Fruit fly (Drosophila melanogaster) whole organism, adult: Measurements from ENCODE around the gene CG31140.

Experiments used
- CG11617 ChIP-seq: fragments of 200-800 bp; sonication (Bioruptor generic); optimal IDR thresholded peaks from 2 replicates; lab custom pipeline; 2017; ENCODE audit warnings: mild to moderate bottlenecking, missing biosample characterization, missing genetic modification reagents, missing genetic modification characterization
- CG12768 ChIP-seq: fragments of 200-800 bp; sonication (Bioruptor generic); optimal IDR thresholded peaks from 2 replicates; lab custom pipeline; 2017; ENCODE audit warnings: missing biosample characterization, missing genetic modification characterization, mild to moderate bottlenecking, moderate library complexity, missing genetic modification reagents
- CG14711 ChIP-seq: fragments of 200-800 bp; sonication (Bioruptor generic); optimal IDR thresholded peaks from 2 replicates; lab custom pipeline; 2018; ENCODE audit warnings: missing biosample characterization, mild to moderate bottlenecking, missing genetic modification characterization, moderate library complexity
- CG1620 ChIP-seq: fragments of 200-800 bp; sonication (Bioruptor generic); optimal IDR thresholded peaks from 2 replicates; lab custom pipeline; 2016; ENCODE audit warnings: missing biosample characterization, missing genetic modification characterization
- CG33017 ChIP-seq: fragments of 200-800 bp; sonication (Bioruptor generic); optimal IDR thresholded peaks from 2 replicates; lab custom pipeline; 2018; ENCODE audit warnings: missing biosample characterization, mild to moderate bottlenecking, missing genetic modification characterization, moderate library complexity
- CG5204 ChIP-seq: fragments of 200-800 bp; sonication (Bioruptor generic); optimal IDR thresholded peaks from 2 replicates; lab custom pipeline; 2016; ENCODE audit warnings: missing biosample characterization, missing genetic modification characterization
- CG7045 ChIP-seq: fragments of 200-800 bp; sonication (Bioruptor generic); optimal IDR thresholded peaks from 2 replicates; lab custom pipeline; 2017; ENCODE audit warnings: missing biosample characterization, mild to moderate bottlenecking, missing genetic modification characterization
- Clk ChIP-seq: fragments of 200-800 bp; sonication (Bioruptor generic); optimal IDR thresholded peaks from 2 replicates; lab custom pipeline; 2017; ENCODE audit warnings: missing biosample characterization, missing genetic modification characterization
- Crg-1 ChIP-seq: fragments of 200-800 bp; sonication (Bioruptor generic); optimal IDR thresholded peaks from 2 replicates; lab custom pipeline; 2016; ENCODE audit warnings: missing biosample characterization, missing genetic modification characterization
- Hr96 ChIP-seq: fragments of 200-800 bp; sonication (Bioruptor generic); optimal IDR thresholded peaks from 2 replicates; lab custom pipeline; 2016; ENCODE audit warnings: missing biosample characterization, missing genetic modification characterization
- Mnt ChIP-seq: fragments of 200-800 bp; sonication (Bioruptor generic); optimal IDR thresholded peaks from 2 replicates; lab custom pipeline; 2016; ENCODE audit warnings: missing biosample characterization, mild to moderate bottlenecking, missing genetic modification characterization
- bab1 ChIP-seq: fragments of 200-800 bp; sonication (Bioruptor generic); optimal IDR thresholded peaks from 3 replicates; lab custom pipeline; 2019; ENCODE audit warnings: missing biosample characterization, mild to moderate bottlenecking, missing genetic modification characterization, moderate library complexity
- cic ChIP-seq: fragments of 200-800 bp; sonication (Bioruptor generic); optimal IDR thresholded peaks from 2 replicates; lab custom pipeline; 2017; ENCODE audit warnings: missing biosample characterization, mild to moderate bottlenecking, missing genetic modification characterization, moderate library complexity
- cnc ChIP-seq, 2 experiments: fragments of >200 bp; optimal IDR thresholded peaks; 2 replicates each; lab custom pipeline; 2017
- kay ChIP-seq: fragments of 200-800 bp; sonication (Bioruptor generic); peaks from one replicate; lab custom pipeline; 2016; ENCODE audit warnings: missing biosample characterization, missing genetic modification characterization, borderline replicate concordance
- ovo ChIP-seq: fragments of 200-800 bp; sonication (Bioruptor generic); optimal IDR thresholded peaks from 2 replicates; lab custom pipeline; 2016; ENCODE audit warnings: missing biosample characterization, missing genetic modification characterization
- pad ChIP-seq: fragments of 200-800 bp; sonication (Bioruptor generic); optimal IDR thresholded peaks from 3 replicates; lab custom pipeline; 2017; ENCODE audit warnings: missing biosample characterization, missing genetic modification characterization, mild to moderate bottlenecking, moderate library complexity, missing genetic modification reagents
- tj ChIP-seq: fragments of 200-800 bp; sonication (Bioruptor generic); optimal IDR thresholded peaks from 3 replicates; lab custom pipeline; 2017; ENCODE audit warnings: missing biosample characterization, mild to moderate bottlenecking, missing genetic modification characterization, moderate library complexity
- toe ChIP-seq: fragments of 200-800 bp; sonication (Bioruptor generic); optimal IDR thresholded peaks from 2 replicates; lab custom pipeline; 2016; ENCODE audit warnings: missing biosample characterization, missing genetic modification characterization

Gene CG31140

dm6 chr3R:23962781-23963222 lies at the start of gene CG31140:
Gene CG31140, plus strand, starts transcription at chr3R:23963180.
- TF ChIP-seq CG7045 (GFP tag; lab: Kevin White, UChicago) (peak; percentile 20), CG12768 (GFP tag; lab: Kevin White, UChicago) (no peak), pad (GFP tag; lab: Kevin White, UChicago) (peak; percentile 71), Hr96 (GFP tag; lab: Kevin White, UChicago) (peak; percentile 9)

dm6 chr3R:23914415-23915041 lies 48.5 kb upstream of the CG31140 start:
- TF ChIP-seq tj (no peak), CG5204 (GFP tag; lab: Kevin White, UChicago) (no peak), Hr96 (GFP tag; lab: Kevin White, UChicago) (no peak), CG12768 (GFP tag; lab: Kevin White, UChicago) (no peak), pad (GFP tag; lab: Kevin White, UChicago) (no peak), ovo (GFP tag; lab: Kevin White, UChicago) (no peak), cic (GFP tag; lab: Kevin White, UChicago) (no peak), CG14711 (tag; lab: Kevin White, UChicago) (no peak), cnc (optimal IDR thresholded peaks at IDR 0.05; lab: Kevin White, UChicago) (no peak), CG33017 (tag; lab: Kevin White, UChicago) (no peak), Clk (GFP tag; lab: Kevin White, UChicago) (no peak), Crg-1 (GFP tag; lab: Kevin White, UChicago) (no peak), toe (GFP tag; lab: Kevin White, UChicago) (no peak), Mnt (GFP tag; lab: Kevin White, UChicago) (no peak), CG7045 (GFP tag; lab: Kevin White, UChicago) (no peak), kay (GFP tag; lab: Kevin White, UChicago) (no peak)

DNA sequence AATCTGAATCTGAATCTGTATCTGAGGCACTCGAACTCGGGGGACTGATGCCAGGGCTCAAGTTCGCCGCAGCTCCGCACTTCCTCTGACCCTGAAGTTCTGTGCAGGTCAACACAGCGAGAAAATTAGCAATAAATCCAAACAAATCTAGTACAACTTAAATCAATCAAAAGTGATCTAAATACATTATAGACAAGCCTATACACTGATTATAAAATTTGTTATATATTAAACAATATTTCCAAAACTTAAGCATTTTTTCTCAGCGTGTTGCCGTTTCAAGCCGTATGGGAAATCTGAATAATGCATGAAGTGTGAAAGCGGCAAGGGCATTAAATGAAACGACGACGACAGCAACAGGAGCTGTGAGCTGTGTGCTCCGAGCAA lies 47.9 kb upstream of the CG31140 start:
- TF ChIP-seq CG14711 (tag; lab: Kevin White, UChicago) = peak; percentile 5
- no peak for TF ChIP-seq Clk (GFP tag; lab: Kevin White, UChicago)

DNA sequence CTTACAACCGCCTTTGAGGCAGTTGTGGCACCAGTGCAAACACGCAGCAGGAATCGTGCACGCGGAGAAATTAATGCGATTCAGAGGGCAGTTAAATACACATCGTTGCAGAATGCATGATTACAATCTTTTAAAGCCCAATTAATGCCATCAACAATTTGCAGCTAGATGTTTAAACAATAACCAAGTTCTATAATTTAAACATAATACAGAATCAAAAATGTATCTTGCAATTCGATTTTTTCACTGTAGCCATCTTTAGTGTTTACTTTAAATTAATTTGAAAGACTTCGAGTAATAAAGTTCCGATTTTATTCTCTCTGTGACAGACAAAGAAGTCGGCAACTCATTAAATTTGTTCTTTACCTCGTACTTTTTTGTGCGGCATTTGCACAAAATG lies 47.0 kb upstream of the CG31140 start:
- TF ChIP-seq cic (GFP tag; lab: Kevin White, UChicago) (no peak), bab1 (GFP tag; lab: Kevin White, UChicago) (no peak), tj (no peak), pad (GFP tag; lab: Kevin White, UChicago) (no peak), Mnt (GFP tag; lab: Kevin White, UChicago) (no peak), CG33017 (tag; lab: Kevin White, UChicago) (no peak), toe (GFP tag; lab: Kevin White, UChicago) (no peak), CG12768 (GFP tag; lab: Kevin White, UChicago) (no peak), cnc (optimal IDR thresholded peaks at IDR 0.05; lab: Kevin White, UChicago) (no peak), Clk (GFP tag; lab: Kevin White, UChicago) (no peak), CG11617 (GFP tag; lab: Kevin White, UChicago) (no peak), CG1620 (no peak)

dm6 chr3R:23919366-23919765 lies 43.6 kb upstream of the CG31140 start:
- no peak for TF ChIP-seq CG11617 (GFP tag; lab: Kevin White, UChicago)
- no peak for TF ChIP-seq kay (GFP tag; lab: Kevin White, UChicago)
- no peak for TF ChIP-seq Crg-1 (GFP tag; lab: Kevin White, UChicago)
- TF ChIP-seq Clk (GFP tag; lab: Kevin White, UChicago) = no peak
- TF ChIP-seq tj = no peak
- TF ChIP-seq CG14711 (tag; lab: Kevin White, UChicago) = no peak
- TF ChIP-seq ovo (GFP tag; lab: Kevin White, UChicago) = no peak
- TF ChIP-seq CG12768 (GFP tag; lab: Kevin White, UChicago) = no peak
- no peak for TF ChIP-seq Mnt (GFP tag; lab: Kevin White, UChicago)

- TF ChIP-seq CG12768 (GFP tag; lab: Kevin White, UChicago) (no peak), Mnt (GFP tag; lab: Kevin White, UChicago) (no peak), Hr96 (GFP tag; lab: Kevin White, UChicago) (no peak), CG33017 (tag; lab: Kevin White, UChicago) (no peak), CG11617 (GFP tag; lab: Kevin White, UChicago) (no peak), CG1620 (no peak), Clk (GFP tag; lab: Kevin White, UChicago) (no peak), CG7045 (GFP tag; lab: Kevin White, UChicago) (no peak), pad (GFP tag; lab: Kevin White, UChicago) (no peak), cnc (optimal IDR thresholded peaks at IDR 0.05; lab: Kevin White, UChicago) (no peak), kay (GFP tag; lab: Kevin White, UChicago) (no peak), bab1 (GFP tag; lab: Kevin White, UChicago) (no peak), ovo (GFP tag; lab: Kevin White, UChicago) (no peak), CG5204 (GFP tag; lab: Kevin White, UChicago) (no peak), tj (no peak), cic (GFP tag; lab: Kevin White, UChicago) (no peak), toe (GFP tag; lab: Kevin White, UChicago) (no peak)
These were observed 42.6 kb upstream of the CG31140 start for dm6 chr3R:23920387-23920786.
